Worm (Caenorhabditis elegans): ENCODE data around the gene D2024.4.
"Not testable (repeated sequence)": the region's sequence is repeated elsewhere in the genome, so short reads cannot be mapped to it uniquely, and the experiment has no call there.

D2024.4 gene

DNA sequence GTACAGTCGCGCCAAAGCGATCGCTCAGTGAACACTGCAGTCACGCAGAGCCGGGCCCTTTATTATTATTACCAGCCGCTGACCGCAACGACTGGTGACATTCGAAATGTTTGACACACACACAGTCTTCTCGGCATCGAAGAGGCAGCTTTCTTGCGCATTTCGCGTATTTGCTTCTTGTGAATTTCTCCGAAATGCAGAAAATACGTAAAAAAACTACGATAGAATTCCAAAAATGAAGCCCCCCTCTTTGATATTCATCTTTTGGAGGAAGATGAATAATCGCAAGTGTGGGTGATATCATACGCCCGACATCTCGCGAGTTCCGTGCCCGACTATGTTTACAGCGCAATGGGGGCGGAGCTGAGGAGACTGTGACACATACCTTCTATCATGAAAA, 22.2 kb downstream of the D2024.4 start:
- peak; percentile 15 for TF ChIP-seq F49E8.2 (tag; optimal IDR thresholded peaks at IDR 0.05; ENCODE audit: borderline replicate concordance)
- peak; percentile 1 for TF ChIP-seq mes-2 (tag; optimal IDR thresholded peaks at IDR 0.05; ENCODE audit: poor library complexity, severe bottlenecking)
- TF ChIP-seq sdz-12 (GFP tag; optimal IDR thresholded peaks at IDR 0.05) = no peak

DNA sequence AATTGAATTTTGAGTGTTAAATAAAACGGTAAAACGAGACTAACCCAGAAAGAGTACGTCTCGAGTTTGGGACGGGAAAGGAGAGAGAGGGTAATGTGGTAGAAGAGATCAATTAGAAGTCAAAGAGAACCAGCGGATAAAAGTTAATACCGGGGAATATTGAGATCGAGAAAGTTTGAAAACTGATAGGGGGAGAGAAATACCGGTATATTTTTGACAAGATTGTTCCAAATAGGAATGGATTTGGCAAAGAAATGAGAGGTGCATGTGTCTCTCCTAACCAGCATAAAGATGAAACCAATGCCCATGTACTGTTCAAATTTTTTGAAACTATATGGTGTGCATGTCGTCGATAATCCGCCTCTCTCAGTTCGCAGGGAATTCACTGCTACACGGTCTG, 23.7 kb downstream of the D2024.4 start, which contains the start of gene C06E4.5:
C06E4.5 (plus strand) TSS at position 301 of the 400 bp plus-strand sequence.
- not testable (repeated sequence) for TF ChIP-seq pqm-1 (tag; optimal IDR thresholded peaks at IDR 0.05); zfp-2 (tag; optimal IDR thresholded peaks at IDR 0.05); madf-5 (GFP tag; IDR thresholded peaks at IDR 0.05)

DNA sequence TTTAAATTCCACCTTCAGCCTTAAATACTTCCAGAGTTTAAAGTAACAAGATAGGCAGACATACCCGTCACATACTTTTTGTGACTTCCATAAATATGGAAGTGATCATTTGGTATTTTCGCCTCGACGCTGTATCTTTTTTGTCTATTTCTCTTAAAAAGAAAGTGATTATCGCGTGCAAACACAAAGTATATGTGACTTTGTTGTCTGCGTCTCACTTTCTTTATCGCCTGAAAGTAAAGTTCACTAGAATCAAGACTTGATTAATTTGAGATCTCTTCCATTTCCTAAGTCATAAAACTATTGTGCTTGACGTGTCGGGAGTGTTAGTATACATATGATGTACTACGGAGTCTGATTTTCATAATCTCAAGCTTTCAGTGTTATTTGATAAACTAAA, 27.2 kb downstream of the D2024.4 start, which contains the start of gene C06E4.6:
C06E4.6 (minus strand) TSS at position 51 of the 400 bp plus-strand sequence.
- TF ChIP-seq aha-1 (tag) (no peak), fos-1 (tag; optimal IDR thresholded peaks at IDR 0.05) (no peak), lin-1 (GFP tag; IDR thresholded peaks at IDR 0.05) (no peak), egl-27 (tag; optimal IDR thresholded peaks at IDR 0.05) (no peak), nhr-102 (tag; optimal IDR thresholded peaks at IDR 0.05) (peak; percentile 92), attf-4 (tag; optimal IDR thresholded peaks at IDR 0.05) (no peak), lir-3 (tag; optimal IDR thresholded peaks at IDR 0.05) (no peak), ceh-82 (tag; optimal IDR thresholded peaks at IDR 0.05) (no peak), T20F7.1 (GFP tag; optimal IDR thresholded peaks at IDR 0.05) (no peak), ceh-20 (GFP tag; IDR thresholded peaks at IDR 0.05) (no peak), dve-1 (tag; optimal IDR thresholded peaks at IDR 0.05; ENCODE audit: insufficient read depth) (no peak), unc-39 (tag; optimal IDR thresholded peaks at IDR 0.05) (no peak), mxl-2 (GFP tag; conservative IDR thresholded peaks at IDR 0.05) (no peak), ceh-28 (tag; optimal IDR thresholded peaks at IDR 0.05) (no peak), skn-1 (tag; optimal IDR thresholded peaks at IDR 0.05) (no peak), ceh-32 (tag; optimal IDR thresholded peaks at IDR 0.05; ENCODE audit: poor library complexity) (no peak), dmd-6 (GFP tag; IDR thresholded peaks at IDR 0.05) (peak; percentile 82), dpl-1 (GFP tag; optimal IDR thresholded peaks at IDR 0.05) (no peak), aly-2 (tag; optimal IDR thresholded peaks at IDR 0.05) (no peak), pqm-1 (tag; optimal IDR thresholded peaks at IDR 0.05) (peak; percentile 43), mdl-1 (tag; optimal IDR thresholded peaks at IDR 0.05) (peak in 1 of 2 experiments; percentile 66), jun-1 (tag; optimal IDR thresholded peaks at IDR 0.05) (no peak), hlh-30 (tag; optimal IDR thresholded peaks at IDR 0.05; ENCODE audit: insufficient read depth) (peak; percentile 62), pha-4 (GFP tag; IDR thresholded peaks at IDR 0.05) (no peak), pha-4 (tag; optimal IDR thresholded peaks at IDR 0.05) (no peak), duxl-1 (tag; optimal IDR thresholded peaks at IDR 0.05; ENCODE audit: poor library complexity) (no peak), nhr-28 (tag; optimal IDR thresholded peaks at IDR 0.05) (peak; percentile 96), ceh-44 (GFP tag; IDR thresholded peaks at IDR 0.05) (no peak), lin-13 (GFP tag; optimal IDR thresholded peaks at IDR 0.05) (no peak), set-16 (GFP tag; IDR thresholded peaks at IDR 0.05) (no peak), snpc-4 (tag; optimal IDR thresholded peaks at IDR 0.05) (no peak), lin-29 (GFP tag; IDR thresholded peaks at IDR 0.05) (no peak), nhr-77 (tag; optimal IDR thresholded peaks at IDR 0.05) (peak; percentile 7), hlh-11 (tag; optimal IDR thresholded peaks at IDR 0.05) (no peak), F37D6.2 (tag; optimal IDR thresholded peaks at IDR 0.05) (no peak), daf-16 (GFP tag; optimal IDR thresholded peaks at IDR 0.05) (no peak), daf-16 (tag; optimal IDR thresholded peaks at IDR 0.05) (peak; percentile 23), zip-11 (GFP tag; IDR thresholded peaks at IDR 0.05) (no peak), lin-15B (tag; optimal IDR thresholded peaks at IDR 0.05) (no peak)
